Fruit fly (Drosophila melanogaster): ENCODE measurements around the gene Rpt3R.

The Rpt3R gene

dm6 chr3R:9771519-9771972 is 15.2 kb upstream of the Rpt3R start, which contains the start of gene CG9471 (continued):
- TF ChIP-seq Stat92E (GFP tag; optimal IDR thresholded peaks at IDR 0.05) (peak in 1 of 3 experiments; percentile 71), ems (GFP tag; optimal IDR thresholded peaks at IDR 0.05) (peak; percentile 85), Med (GFP tag) (peak; percentile 96), vfl (GFP tag; optimal IDR thresholded peaks at IDR 0.05) (peak; percentile 82), CG17829 (tag; optimal IDR thresholded peaks at IDR 0.05) (peak; percentile 91), CG32772 (GFP tag; IDR thresholded peaks at IDR 0.05) (peak; percentile 91), MTF-1 (GFP tag; optimal IDR thresholded peaks at IDR 0.05; ENCODE audit: borderline replicate concordance) (peak; percentile 64), ssp (GFP tag; IDR thresholded peaks at IDR 0.05) (peak; percentile 77), Bgb (GFP tag; IDR thresholded peaks at IDR 0.05; ENCODE audit: partially characterized antibody) (peak; percentile 15; the same call in 1 of the 2 replicates), Nf-YA (GFP tag; IDR thresholded peaks at IDR 0.05) (peak; percentile 88), CG15479 (GFP tag; optimal IDR thresholded peaks at IDR 0.05) (no peak), CG14441 (GFP tag; IDR thresholded peaks at IDR 0.05) (peak; percentile 91), zfh2 (GFP tag; optimal IDR thresholded peaks at IDR 0.05) (peak; percentile 85), CG1233 (GFP tag; optimal IDR thresholded peaks at IDR 0.05) (peak; percentile 89), CG12659 (GFP tag; optimal IDR thresholded peaks at IDR 0.05) (peak; percentile 93), CG31441 (GFP tag; IDR thresholded peaks at IDR 0.05) (peak; percentile 95), PHDP (tag; optimal IDR thresholded peaks at IDR 0.05) (peak; percentile 95), B-H1 (GFP tag; IDR thresholded peaks at IDR 0.05) (peak; percentile 90), CG17802 (tag; optimal IDR thresholded peaks at IDR 0.05) (peak; percentile 50), CG6689 (GFP tag; IDR thresholded peaks at IDR 0.05) (peak; percentile 94), CG6254 (GFP tag; optimal IDR thresholded peaks at IDR 0.05) (peak; percentile 72), gsb-n (tag; optimal IDR thresholded peaks at IDR 0.05) (peak; percentile 81), abd-A (tag; optimal IDR thresholded peaks at IDR 0.05) (no peak), CG8089 (GFP tag; optimal IDR thresholded peaks at IDR 0.05) (peak; percentile 77), pzg (GFP tag; optimal IDR thresholded peaks at IDR 0.05) (peak; percentile 54), CG15601 (tag; optimal IDR thresholded peaks at IDR 0.05) (peak; percentile 87), CG18764 (GFP tag; optimal IDR thresholded peaks at IDR 0.05) (peak; percentile 82), CG17385 (GFP tag; optimal IDR thresholded peaks at IDR 0.05) (peak; percentile 91), CG32767 (GFP tag; IDR thresholded peaks at IDR 0.05) (peak; percentile 88; the same call in 1 of the 2 replicates), Dip3 (GFP tag; optimal IDR thresholded peaks at IDR 0.05) (peak; percentile 94), trh (GFP tag; optimal IDR thresholded peaks at IDR 0.05) (peak; percentile 69), Vsx1 (GFP tag; optimal IDR thresholded peaks at IDR 0.05) (peak; percentile 74), CG16863 (GFP tag; optimal IDR thresholded peaks at IDR 0.05) (peak; percentile 86), CG2678 (tag; optimal IDR thresholded peaks at IDR 0.05) (peak; percentile 95), Aef1 (GFP tag; IDR thresholded peaks at IDR 0.05) (peak; percentile 91), CG13894 (tag; optimal IDR thresholded peaks at IDR 0.05) (peak; percentile 87), salm (tag; optimal IDR thresholded peaks at IDR 0.05) (peak; percentile 87), D19A (tag; optimal IDR thresholded peaks at IDR 0.05) (peak; percentile 87), psq (GFP tag; optimal IDR thresholded peaks at IDR 0.05) (peak; percentile 57), ATbp (GFP tag; optimal IDR thresholded peaks at IDR 0.05) (peak; percentile 88), CG10565 (GFP tag; optimal IDR thresholded peaks at IDR 0.05) (peak; percentile 64), Ssrp (tag; optimal IDR thresholded peaks at IDR 0.05) (peak; percentile 87), Deaf1 (tag; optimal IDR thresholded peaks at IDR 0.05) (peak; percentile 73), CG11085 (GFP tag; IDR thresholded peaks at IDR 0.05) (peak; percentile 86), CG18011 (GFP tag; optimal IDR thresholded peaks at IDR 0.05) (peak; percentile 72), Sox102F (GFP tag; optimal IDR thresholded peaks at IDR 0.05) (peak; percentile 93), Mrtf (GFP tag; IDR thresholded peaks at IDR 0.05) (peak; percentile 85), wdn (GFP tag; IDR thresholded peaks at IDR 0.05) (peak; percentile 89), CG5953 (GFP tag; IDR thresholded peaks at IDR 0.05) (peak; percentile 83), ham (GFP tag; IDR thresholded peaks at IDR 0.05) (peak; percentile 71; the same call in 1 of the 2 replicates)
